Worm (Caenorhabditis elegans) whole organism, L1 larva: ENCODE results near the gene Y73B6BL.47.

Experiments
- C16A3.4 ChIP-seq: fragments of 150-350 bp; optimal IDR thresholded peaks from 2 replicates; lab custom pipeline; 2014; ENCODE audit warnings: missing biosample characterization, missing genetic modification characterization
- C34B4.2 ChIP-seq: sonication (generic microtip); optimal IDR thresholded peaks from 2 replicates; lab custom pipeline; 2017; ENCODE audit warnings: mild to moderate bottlenecking, missing genetic modification characterization, missing compliant biosample characterization
- F16B12.6 ChIP-seq: fragments of 150-350 bp; optimal IDR thresholded peaks from 2 replicates; lab custom pipeline; 2014; ENCODE audit warnings: missing biosample characterization, missing genetic modification characterization
- aly-2 ChIP-seq: fragments of 150-350 bp; optimal IDR thresholded peaks from 2 replicates; lab custom pipeline; 2014; ENCODE audit warnings: missing biosample characterization, missing genetic modification characterization
- ceh-63 ChIP-seq: fragments of 200-800 bp; sonication (Bioruptor generic); optimal IDR thresholded peaks from 2 replicates; lab custom pipeline; 2018; ENCODE audit warnings: mild to moderate bottlenecking, missing genetic modification characterization, missing compliant biosample characterization
- ceh-8 ChIP-seq: fragments of 200-800 bp; sonication (Bioruptor generic); optimal IDR thresholded peaks from 2 replicates; lab custom pipeline; 2018; ENCODE audit warnings: mild to moderate bottlenecking, missing genetic modification characterization, moderate library complexity, missing compliant biosample characterization
- ceh-82 ChIP-seq, 3 experiments: fragments of 150-350 bp in 1 of 3; sonication (generic microtip) in 2 of 3; optimal IDR thresholded peaks; 2 replicates each; lab custom pipeline; 2014 to 2017; ENCODE audit warnings: missing biosample characterization in 3 of 3, missing genetic modification characterization in 3 of 3
- ceh-90 ChIP-seq: sonication (generic microtip); optimal IDR thresholded peaks from 2 replicates; lab custom pipeline; 2016; ENCODE audit warnings: missing genetic modification characterization, missing compliant biosample characterization
- dpl-1 ChIP-seq, 3 experiments: fragments of 150-350 bp in 2 of 3; sonication (generic microtip) in 1 of 3; optimal IDR thresholded peaks; 2 replicates each; lab custom pipeline; 2014 to 2017; ENCODE audit warnings: missing biosample characterization in 3 of 3, missing genetic modification characterization in 3 of 3, missing genetic modification reagents in 3 of 3
- efl-1 ChIP-seq, 4 experiments: fragments of 150-350 bp; optimal IDR thresholded peaks in 3 of 4; peaks in 1 of 4; 1 replicate in 1 of 4; 2 replicates in 3 of 4; lab custom pipeline; 2014; ENCODE audit warnings: missing biosample characterization in 2 of 4, missing genetic modification characterization in 2 of 4, missing genetic modification reagents in 2 of 4
- egl-13 ChIP-seq: sonication (generic microtip); optimal IDR thresholded peaks from 2 replicates; lab custom pipeline; 2016; ENCODE audit warnings: missing genotype, missing genetic modification reagents, missing genetic modification characterization, missing compliant biosample characterization
- egl-27 ChIP-seq, 2 experiments: fragments of 150-350 bp in 1 of 2; sonication (generic microtip); optimal IDR thresholded peaks; 3 replicates each; lab custom pipeline; 2017 to 2018; ENCODE audit warnings: missing biosample characterization in 2 of 2, missing genetic modification characterization in 2 of 2, missing genetic modification reagents in 2 of 2
- elt-2 ChIP-seq: sonication (generic microtip); optimal IDR thresholded peaks from 2 replicates; lab custom pipeline; 2016; ENCODE audit warnings: missing genetic modification characterization, mild to moderate bottlenecking, inconsistent platforms, missing compliant biosample characterization, missing genetic modification reagents
- fkh-10 ChIP-seq: sonication (generic microtip); optimal IDR thresholded peaks from 2 replicates; lab custom pipeline; 2017; ENCODE audit warnings: missing biosample characterization, missing genetic modification reagents, missing genetic modification characterization
- fkh-4 ChIP-seq: sonication (generic microtip); optimal IDR thresholded peaks from 2 replicates; lab custom pipeline; 2016; ENCODE audit warnings: missing compliant biosample characterization, missing genetic modification characterization, borderline replicate concordance
- fkh-8 ChIP-seq: sonication (generic microtip); optimal IDR thresholded peaks from 2 replicates; lab custom pipeline; 2016; ENCODE audit warnings: mild to moderate bottlenecking, missing genetic modification characterization, missing compliant biosample characterization
- grh-1 ChIP-seq: fragments of 200-800 bp; sonication (Bioruptor generic); IDR thresholded peaks from 2 replicates; pipeline ENCODE4 v1.3.6; 2022; ENCODE audit warnings: missing genetic modification reagents, missing genetic modification characterization, missing compliant biosample characterization
- hlh-17 ChIP-seq: fragments of 200-800 bp; sonication (Bioruptor generic); optimal IDR thresholded peaks from 2 replicates; lab custom pipeline; 2018; ENCODE audit warnings: missing genetic modification characterization, mild to moderate bottlenecking, missing compliant biosample characterization, moderate library complexity, borderline replicate concordance
- jun-1 ChIP-seq: fragments of 150-350 bp; optimal IDR thresholded peaks from 2 replicates; lab custom pipeline; 2014; ENCODE audit warnings: missing biosample characterization, missing genetic modification reagents, missing genetic modification characterization
- lin-13 ChIP-seq: fragments of 150-350 bp; optimal IDR thresholded peaks from 2 replicates; lab custom pipeline; 2014; ENCODE audit warnings: missing biosample characterization, missing genetic modification reagents, missing genetic modification characterization
- lin-14 ChIP-seq: fragments of 200-800 bp; sonication (Bioruptor generic); optimal IDR thresholded peaks from 2 replicates; lab custom pipeline; 2018; ENCODE audit warnings: mild to moderate bottlenecking, missing genetic modification characterization, moderate library complexity, missing compliant biosample characterization
- lin-15B ChIP-seq: fragments of 150-350 bp; sonication (generic microtip); optimal IDR thresholded peaks from 3 replicates; lab custom pipeline; 2014; ENCODE audit warnings: missing biosample characterization, missing genetic modification characterization
- lin-39 ChIP-seq: fragments of 150-350 bp; optimal IDR thresholded peaks from 2 replicates; lab custom pipeline; 2014; ENCODE audit warnings: missing biosample characterization, missing genetic modification reagents, missing genetic modification characterization
- lir-3 ChIP-seq: sonication (generic microtip); optimal IDR thresholded peaks from 2 replicates; lab custom pipeline; 2016; ENCODE audit warnings: mild to moderate bottlenecking, missing genetic modification characterization, moderate library complexity, missing compliant biosample characterization; ENCODE audit not compliant: poor library complexity
- lsy-2 ChIP-seq, 2 experiments: fragments of 150-350 bp; optimal IDR thresholded peaks; 2 replicates each; lab custom pipeline; 2014; ENCODE audit warnings: missing biosample characterization in 2 of 2, missing genetic modification characterization in 2 of 2
- mab-9 ChIP-seq: fragments of 200-800 bp; sonication (Bioruptor generic); IDR thresholded peaks from 2 replicates; pipeline ENCODE4 v1.3.6; 2022; ENCODE audit warnings: missing genetic modification reagents, missing genetic modification characterization, missing compliant biosample characterization
- mdl-1 ChIP-seq, 2 experiments: fragments of 150-350 bp; optimal IDR thresholded peaks; 2 replicates each; lab custom pipeline; 2014 to 2017; ENCODE audit warnings: missing biosample characterization in 2 of 2, missing genetic modification characterization in 2 of 2, inconsistent platforms in 1 of 2
- mep-1 ChIP-seq: fragments of 150-350 bp; optimal IDR thresholded peaks from 2 replicates; lab custom pipeline; 2014; ENCODE audit warnings: missing biosample characterization, missing genetic modification characterization
- nhr-11 ChIP-seq: fragments of 150-350 bp; optimal IDR thresholded peaks from 2 replicates; lab custom pipeline; 2014; ENCODE audit warnings: missing biosample characterization, missing genetic modification characterization
- nhr-20 ChIP-seq: sonication (generic microtip); optimal IDR thresholded peaks from 2 replicates; lab custom pipeline; 2016; ENCODE audit warnings: mild to moderate bottlenecking, missing genetic modification characterization, missing compliant biosample characterization
- nhr-237 ChIP-seq: fragments of 150-350 bp; optimal IDR thresholded peaks from 2 replicates; lab custom pipeline; 2014; ENCODE audit warnings: missing biosample characterization, missing genetic modification characterization
- nhr-28 ChIP-seq: fragments of 150-350 bp; optimal IDR thresholded peaks from 2 replicates; lab custom pipeline; 2014; ENCODE audit warnings: missing biosample characterization, missing genetic modification characterization
- nhr-71 ChIP-seq: sonication (generic microtip); optimal IDR thresholded peaks from 2 replicates; lab custom pipeline; 2016; ENCODE audit warnings: mild to moderate bottlenecking, missing genetic modification characterization, moderate library complexity, missing compliant biosample characterization
- nhr-90 ChIP-seq: sonication (generic microtip); optimal IDR thresholded peaks from 2 replicates; lab custom pipeline; 2016; ENCODE audit warnings: mild to moderate bottlenecking, missing genetic modification characterization, missing compliant biosample characterization; ENCODE audit not compliant: poor library complexity
- pqm-1 ChIP-seq: sonication (generic microtip); optimal IDR thresholded peaks from 3 replicates; lab custom pipeline; 2017; ENCODE audit warnings: missing biosample characterization, missing genetic modification characterization
- skn-1 ChIP-seq: fragments of 150-350 bp; optimal IDR thresholded peaks from 2 replicates; lab custom pipeline; 2014; ENCODE audit warnings: missing biosample characterization, missing genetic modification characterization
- snu-23 ChIP-seq: sonication (generic microtip); optimal IDR thresholded peaks from 2 replicates; lab custom pipeline; 2016; ENCODE audit warnings: missing genetic modification characterization, missing compliant biosample characterization
- sptf-1 ChIP-seq: fragments of 150-350 bp; optimal IDR thresholded peaks from 2 replicates; lab custom pipeline; 2014; ENCODE audit warnings: missing biosample characterization, missing genetic modification characterization
- sup-37 ChIP-seq: fragments of 200-800 bp; sonication (Bioruptor generic); optimal IDR thresholded peaks from 2 replicates; lab custom pipeline; 2018; ENCODE audit warnings: mild to moderate bottlenecking, missing genetic modification characterization, missing compliant biosample characterization
- swsn-7 ChIP-seq: sonication (generic microtip); optimal IDR thresholded peaks from 2 replicates; lab custom pipeline; 2016; ENCODE audit warnings: missing genetic modification characterization, missing compliant biosample characterization
- unc-62 ChIP-seq: fragments of 150-350 bp; optimal IDR thresholded peaks from 2 replicates; lab custom pipeline; 2014; ENCODE audit warnings: missing biosample characterization, missing genetic modification reagents, missing genetic modification characterization
- unc-86 ChIP-seq: sonication (generic microtip); optimal IDR thresholded peaks from 2 replicates; lab custom pipeline; 2016; ENCODE audit warnings: missing genetic modification characterization, missing compliant biosample characterization
- unc-98 ChIP-seq: fragments of 200-800 bp; sonication (Bioruptor generic); IDR thresholded peaks from 2 replicates; pipeline ENCODE4 v1.3.6; 2022; ENCODE audit warnings: missing genetic modification characterization, missing compliant biosample characterization
- vab-15 ChIP-seq: sonication (generic microtip); optimal IDR thresholded peaks from 2 replicates; lab custom pipeline; 2017; ENCODE audit warnings: missing genotype, mild to moderate bottlenecking, missing genetic modification characterization, missing compliant biosample characterization
- xbp-1 ChIP-seq: sonication (generic microtip); optimal IDR thresholded peaks from 2 replicates; lab custom pipeline; 2016; ENCODE audit warnings: missing genetic modification characterization, missing compliant biosample characterization
- zag-1 ChIP-seq: fragments of 150-350 bp; optimal IDR thresholded peaks from 2 replicates; lab custom pipeline; 2014; ENCODE audit warnings: missing biosample characterization, missing genetic modification characterization
- zip-4 ChIP-seq: fragments of 200-800 bp; sonication (Bioruptor generic); optimal IDR thresholded peaks from 2 replicates; lab custom pipeline; 2018; ENCODE audit warnings: mild to moderate bottlenecking, missing genetic modification characterization, moderate library complexity, missing compliant biosample characterization
- ztf-11 ChIP-seq, 2 experiments: sonication (generic microtip); optimal IDR thresholded peaks; 2 replicates each; lab custom pipeline; 2016 to 2017; ENCODE audit warnings: missing genetic modification characterization in 2 of 2, missing biosample characterization in 1 of 2, missing compliant biosample characterization in 1 of 2

The Y73B6BL.47 gene

ce11 chrIV:6413482-6413881, 51.7 kb downstream of the Y73B6BL.47 start, which contains the start of gene nlp-71:
Gene nlp-71, minus strand, starts transcription at chrIV:6413582.
- TF ChIP-seq nhr-28 (tag; lab: Kevin White, UChicago) (no peak), mdl-1 (tag; optimal IDR thresholded peaks at IDR 0.05; lab: Kevin White, UChicago) (no peak), snu-23 (no peak), unc-86 (tag; lab: Kevin White, UChicago) (no peak), lir-3 (tag; lab: Kevin White, UChicago) (no peak), nhr-71 (tag; lab: Kevin White, UChicago) (no peak), vab-15 (tag; lab: Kevin White, UChicago) (no peak), lsy-2 (tag; optimal IDR thresholded peaks at IDR 0.05; lab: Kevin White, UChicago) (no peak), aly-2 (tag; lab: Kevin White, UChicago) (no peak), ztf-11 (tag; optimal IDR thresholded peaks at IDR 0.05; lab: Kevin White, UChicago) (no peak), swsn-7 (tag; lab: Kevin White, UChicago) (no peak), lin-13 (GFP tag; lab: Kevin White, UChicago) (no peak), C16A3.4 (no peak)
- TF ChIP-seq, all 84 proteins: peak for 0

ce11 chrIV:6415149-6415548, 53.4 kb downstream of the Y73B6BL.47 start, which contains the start of gene exos-2:
Gene exos-2, plus strand, starts transcription at chrIV:6415478.
- TF ChIP-seq zag-1 (tag; lab: Kevin White, UChicago): no peak
- TF ChIP-seq elt-2 (tag; lab: Kevin White, UChicago): no peak
- no peak for TF ChIP-seq hlh-17 (GFP tag; lab: Kevin White, UChicago)
- peak; percentile 73 for TF ChIP-seq lin-15B (tag; lab: Kevin White, UChicago)
- TF ChIP-seq nhr-28 (tag; lab: Kevin White, UChicago): no peak
- peak in 1 of 2 experiments; percentile 13 for TF ChIP-seq mdl-1 (tag; optimal IDR thresholded peaks at IDR 0.05; lab: Kevin White, UChicago)
- peak; percentile 60 for TF ChIP-seq unc-86 (tag; lab: Kevin White, UChicago)
- no peak for TF ChIP-seq lin-14 (GFP tag; lab: Kevin White, UChicago)
- no peak for TF ChIP-seq egl-27 (tag; optimal IDR thresholded peaks at IDR 0.05; lab: Kevin White, UChicago)
- peak; percentile 95 to 97 (median 96) for TF ChIP-seq dpl-1 (GFP tag; optimal IDR thresholded peaks at IDR 0.05; lab: Kevin White, UChicago)
- no peak for TF ChIP-seq nhr-237
- no peak for TF ChIP-seq lin-39
- no peak for TF ChIP-seq unc-98 (GFP tag; lab: Robert Waterston, UW)
- no peak for TF ChIP-seq fkh-4 (tag; lab: Kevin White, UChicago)
- TF ChIP-seq zip-4: no peak
- TF ChIP-seq xbp-1 (tag; lab: Kevin White, UChicago): peak; percentile 65
- TF ChIP-seq mep-1 (tag; lab: Kevin White, UChicago): peak; percentile 65
- TF ChIP-seq grh-1: peak; percentile 19; the same call in 1 of the 2 replicates
- no peak for TF ChIP-seq fkh-10 (GFP tag; lab: Kevin White, UChicago)
- peak in 1 of 2 experiments; percentile 9 for TF ChIP-seq ztf-11 (tag; optimal IDR thresholded peaks at IDR 0.05; lab: Kevin White, UChicago)
- no peak for TF ChIP-seq unc-62 (GFP tag; lab: Kevin White, UChicago)
- peak; percentile 36 for TF ChIP-seq skn-1 (tag; lab: Kevin White, UChicago)
- TF ChIP-seq ceh-8 (GFP tag; lab: Kevin White, UChicago): peak; percentile 22
- no peak for TF ChIP-seq jun-1
- no peak for TF ChIP-seq sptf-1
- peak; percentile 73 for TF ChIP-seq snu-23
- TF ChIP-seq nhr-90 (tag; lab: Kevin White, UChicago): peak; percentile 49
- no peak for TF ChIP-seq vab-15 (tag; lab: Kevin White, UChicago)
- TF ChIP-seq ceh-90 (tag; lab: Kevin White, UChicago): no peak
- no peak for TF ChIP-seq mab-9
- no peak for TF ChIP-seq egl-13 (tag; lab: Kevin White, UChicago)
- TF ChIP-seq nhr-20: peak; percentile 62
- TF ChIP-seq ceh-63 (GFP tag; lab: Kevin White, UChicago): no peak
- peak; percentile 70 for TF ChIP-seq C16A3.4
- TF ChIP-seq nhr-11: no peak
- TF ChIP-seq sup-37: no peak
- no peak for TF ChIP-seq pqm-1 (tag; lab: Kevin White, UChicago)
- TF ChIP-seq C34B4.2 (tag; lab: Kevin White, UChicago): no peak
- TF ChIP-seq efl-1 (optimal IDR thresholded peaks at IDR 0.05; lab: Kevin White, UChicago): peak; percentile 85 to 97
- TF ChIP-seq efl-1 (GFP tag; optimal IDR thresholded peaks at IDR 0.05 in 1 of 2; lab: Kevin White, UChicago): peak; percentile 97 to 99
- TF ChIP-seq ceh-82 (tag; optimal IDR thresholded peaks at IDR 0.05; lab: Kevin White, UChicago): peak; percentile 53 to 75 (median 55)
- TF ChIP-seq lir-3 (tag; lab: Kevin White, UChicago): peak; percentile 13
- TF ChIP-seq fkh-8 (tag; lab: Kevin White, UChicago): no peak
- TF ChIP-seq F16B12.6 (tag; lab: Kevin White, UChicago): peak; percentile 61
